Worm (Caenorhabditis elegans) whole organism, L4/young adult: ENCODE data around the gene rabr-4.

ENCODE experiments used
- W03F9.2 ChIP-seq: fragments of 150-350 bp; optimal IDR thresholded peaks from 2 replicates; lab custom pipeline; 2014; ENCODE audit warnings: missing biosample characterization, missing genetic modification characterization
- dao-5 ChIP-seq: sonication (generic microtip); optimal IDR thresholded peaks from 2 replicates; lab custom pipeline; 2016; ENCODE audit warnings: missing genotype, missing genetic modification characterization, moderate library complexity, missing compliant biosample characterization
- him-1 ChIP-seq: sonication (generic microtip); optimal IDR thresholded peaks from 2 replicates; lab custom pipeline; 2016; ENCODE audit warnings: missing genotype, missing genetic modification reagents, missing genetic modification characterization, missing compliant biosample characterization

The rabr-4 gene

DNA sequence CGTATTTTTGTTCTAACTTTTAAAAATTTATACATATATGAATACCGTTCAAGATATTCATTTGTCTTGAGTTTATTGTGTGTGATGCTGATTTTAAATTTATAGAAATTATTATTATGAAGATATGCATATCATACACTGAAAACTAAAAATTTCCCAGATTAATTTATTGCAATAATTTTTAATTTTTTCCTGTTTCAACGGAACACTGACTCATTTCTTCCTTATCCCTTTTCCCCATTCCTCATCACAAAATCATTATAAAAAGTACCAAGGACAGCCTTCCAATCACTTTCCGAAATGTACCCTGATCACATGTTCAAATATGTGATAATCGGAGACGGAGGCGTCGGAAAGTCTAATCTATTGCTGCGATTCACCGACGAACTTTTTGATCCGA lies at the start of gene rabr-4:
TSS of gene rabr-4 (plus strand) at position 301 of the 400 bp plus-strand sequence.
- no peak for TF ChIP-seq W03F9.2 (tag; lab: Kevin White, UChicago)

DNA sequence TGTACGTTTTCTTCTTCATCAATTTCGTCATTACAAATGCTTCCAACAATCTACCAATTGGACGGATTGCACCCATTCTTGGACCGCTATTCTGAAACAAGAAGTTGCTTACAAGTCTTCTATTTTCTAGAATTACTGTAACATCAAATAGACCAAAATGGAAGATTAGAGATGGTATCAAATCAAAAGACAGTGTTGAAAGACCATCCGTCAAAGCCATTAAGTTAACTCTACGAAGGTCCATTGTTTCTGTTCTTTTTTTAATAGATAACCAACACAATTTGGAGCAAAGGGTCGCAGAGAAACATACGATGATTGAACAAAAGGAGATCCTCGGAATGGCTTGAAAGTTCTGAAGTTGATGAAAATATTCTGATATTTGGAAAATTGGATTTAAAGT lies 49.7 kb upstream of the rabr-4 start:
- TF ChIP-seq dao-5 (tag; lab: Kevin White, UChicago) (no peak), him-1 (no peak), W03F9.2 (tag; lab: Kevin White, UChicago) (no peak)

DNA sequence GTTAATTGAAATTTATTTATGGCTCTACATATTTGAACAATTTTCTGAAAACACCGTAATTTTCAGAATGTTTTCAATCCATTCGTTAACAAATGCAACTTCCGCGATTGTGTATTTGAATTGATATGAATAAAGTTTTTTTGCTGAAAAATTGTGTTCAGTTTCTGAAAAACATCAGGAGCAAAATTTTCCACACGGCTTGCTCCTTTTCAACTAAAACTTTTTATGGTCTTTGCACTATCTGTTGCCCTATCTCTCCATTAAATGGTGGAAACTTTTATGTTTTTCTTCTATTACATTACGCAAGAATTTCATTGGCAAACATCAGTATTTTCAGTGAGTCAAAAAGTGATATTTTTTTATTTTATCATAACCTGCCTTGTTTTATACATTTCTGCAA lies 45.9 kb upstream of the rabr-4 start, which contains the start of gene F10A3.4:
TSS of gene F10A3.4 (plus strand) at position 301 of the 400 bp plus-strand sequence.
- TF ChIP-seq W03F9.2 (tag; lab: Kevin White, UChicago) (no peak), him-1 (no peak), dao-5 (tag; lab: Kevin White, UChicago) (no peak)

DNA sequence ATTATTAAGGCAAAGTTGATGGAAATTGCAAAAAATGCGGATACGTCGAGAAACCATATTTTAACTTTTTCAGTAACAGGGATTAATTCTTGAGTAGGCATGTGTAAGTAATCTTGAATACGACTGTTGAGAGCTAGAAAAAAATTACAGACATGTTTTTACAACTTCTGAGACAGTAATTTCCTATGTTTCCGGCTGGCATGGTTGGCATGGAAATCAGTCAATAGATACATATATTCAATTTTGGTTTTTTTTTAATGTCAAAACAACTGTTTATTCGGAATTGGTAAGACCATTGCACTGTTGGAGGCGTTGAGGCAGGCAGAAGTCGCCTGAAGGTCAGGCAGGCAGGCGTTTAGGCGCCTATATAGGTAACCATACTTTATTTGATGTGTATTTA lies 41.4 kb upstream of the rabr-4 start, which contains the start of gene str-254:
TSS of gene str-254 (minus strand) at position 101 of the 400 bp plus-strand sequence.
- TF ChIP-seq W03F9.2 (tag; lab: Kevin White, UChicago) (no peak), him-1 (no peak)

DNA sequence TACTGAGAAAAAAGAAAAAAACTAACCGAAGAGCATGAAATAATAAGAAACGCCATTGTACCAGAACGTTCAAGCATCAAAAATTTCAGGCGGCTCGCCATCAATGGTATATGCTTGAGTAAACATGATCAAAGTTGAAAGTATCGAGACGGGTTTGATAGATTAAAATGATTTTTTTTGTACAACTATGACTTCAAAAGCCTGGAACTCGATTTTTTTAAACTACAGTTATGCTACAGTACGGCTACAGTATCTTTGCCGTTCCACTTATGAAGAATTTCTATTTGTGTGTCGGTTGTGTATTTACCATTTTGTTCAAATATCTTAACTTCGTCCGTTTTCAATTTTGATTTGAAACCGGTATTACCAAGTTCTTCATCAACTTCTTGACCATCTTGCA lies 39.6 kb upstream of the rabr-4 start, which contains the start of gene str-97:
TSS of gene str-97 (minus strand) at position 101 of the 400 bp plus-strand sequence.
- no peak for TF ChIP-seq W03F9.2 (tag; lab: Kevin White, UChicago)
- no peak for TF ChIP-seq dao-5 (tag; lab: Kevin White, UChicago)
- TF ChIP-seq him-1, result no peak

DNA sequence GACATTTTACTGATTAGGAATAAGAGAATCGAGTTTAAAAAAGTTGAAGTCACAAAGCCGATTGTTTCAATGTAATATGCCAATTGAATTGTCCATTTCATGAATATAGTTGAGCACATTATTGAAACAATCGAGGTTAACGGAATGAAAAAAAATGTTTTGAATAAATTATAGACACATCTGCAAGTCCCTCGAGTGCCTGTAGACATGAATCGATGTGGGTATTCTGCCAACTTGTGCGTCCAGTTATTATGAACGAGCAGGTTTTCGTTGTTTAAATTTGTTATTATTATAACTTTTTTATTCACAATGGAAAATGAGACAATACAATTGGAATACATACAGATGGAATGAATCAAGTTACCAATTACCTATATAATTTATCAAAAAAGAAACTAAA lies 36.3 kb upstream of the rabr-4 start, which contains the start of gene str-99:
TSS of gene str-99 (minus strand) at position 101 of the 400 bp plus-strand sequence.
- TF ChIP-seq him-1 (no peak), dao-5 (tag; lab: Kevin White, UChicago) (no peak), W03F9.2 (tag; lab: Kevin White, UChicago) (no peak)

DNA sequence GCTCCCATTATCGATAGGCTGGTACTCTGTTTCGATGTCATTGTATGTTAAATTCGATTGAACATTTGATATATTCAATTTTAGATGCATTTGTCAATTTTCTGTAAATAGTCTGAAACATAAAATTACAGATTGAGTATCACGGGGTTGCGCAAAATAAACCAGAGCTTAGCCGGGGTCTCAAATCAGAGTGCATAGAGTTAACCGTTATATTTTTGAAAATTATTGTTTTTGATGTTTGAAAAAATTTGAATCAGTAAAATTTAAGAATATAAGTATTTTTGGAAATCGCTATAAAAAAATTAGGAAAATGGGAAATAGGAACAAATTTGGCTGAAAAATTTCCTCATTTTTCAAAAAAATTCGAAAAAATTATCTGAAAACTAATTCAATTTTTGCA lies 35.1 kb upstream of the rabr-4 start, which contains the start of gene F10A3.17:
TSS of gene F10A3.17 (minus strand) at position 101 of the 400 bp plus-strand sequence.
- no peak for TF ChIP-seq W03F9.2 (tag; lab: Kevin White, UChicago)
- TF ChIP-seq him-1, result no peak
- TF ChIP-seq dao-5 (tag; lab: Kevin White, UChicago), result no peak

DNA sequence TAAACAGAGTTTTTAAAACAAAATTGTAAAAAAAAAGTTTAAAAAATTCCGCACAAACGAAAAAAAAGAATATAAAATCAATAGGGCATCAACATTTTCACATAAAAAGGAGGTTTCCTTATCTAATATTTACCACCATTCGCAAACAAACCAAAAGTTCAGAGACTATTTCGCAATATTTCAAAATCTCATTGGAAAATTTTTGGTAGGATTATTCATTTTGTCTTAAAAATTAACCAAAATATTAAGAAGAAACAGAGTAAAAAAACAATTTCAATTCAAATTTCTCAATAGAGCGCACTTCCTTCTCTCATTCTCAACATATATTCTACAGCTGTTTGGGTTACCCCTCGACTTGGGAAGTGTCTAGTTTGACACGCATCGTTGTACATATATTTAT lies 34.7 kb upstream of the rabr-4 start:
- TF ChIP-seq him-1 (no peak), W03F9.2 (tag; lab: Kevin White, UChicago) (no peak), dao-5 (tag; lab: Kevin White, UChicago) (no peak)

ce11 chrV:16162124-16162735 lies 32.5 kb upstream of the rabr-4 start, which contains the start of the genes str-109 and F10A3.11:
str-109 (minus strand) TSS chrV:16162224.
F10A3.11 (plus strand) TSS chrV:16162685.
- TF ChIP-seq W03F9.2 (tag; lab: Kevin White, UChicago) (no peak), dao-5 (tag; lab: Kevin White, UChicago) (no peak), him-1 (no peak)

DNA sequence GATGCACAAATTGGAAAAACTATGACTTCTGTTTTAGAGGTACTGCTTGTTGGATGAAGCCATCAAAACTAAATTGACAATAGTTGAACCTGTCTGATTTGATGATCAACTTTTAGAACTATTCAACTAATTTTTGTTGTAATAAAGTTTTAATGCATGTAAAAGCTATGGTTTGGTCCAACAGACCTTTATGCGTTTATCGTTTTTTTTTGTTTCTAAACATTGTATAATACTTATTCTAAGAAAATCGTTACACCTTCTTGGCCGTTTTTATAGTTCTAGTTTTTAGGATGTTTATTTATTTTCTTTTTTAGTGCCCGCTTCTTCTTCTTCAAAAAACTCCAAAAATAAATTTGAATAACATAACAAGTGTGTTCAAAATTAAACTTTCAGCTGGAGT lies 31.0 kb upstream of the rabr-4 start, which contains the start of gene F10A3.12:
TSS of gene F10A3.12 (plus strand) at position 301 of the 400 bp plus-strand sequence.
- TF ChIP-seq W03F9.2 (tag; lab: Kevin White, UChicago) (no peak), dao-5 (tag; lab: Kevin White, UChicago) (no peak), him-1 (no peak)

- TF ChIP-seq him-1 (no peak), W03F9.2 (tag; lab: Kevin White, UChicago) (no peak), dao-5 (tag; lab: Kevin White, UChicago) (no peak)
Measured at ce11 chrV:16165936-16166335, 28.8 kb upstream of the rabr-4 start, which contains the start of gene str-108. str-108 (plus strand) TSS chrV:16166236.

DNA sequence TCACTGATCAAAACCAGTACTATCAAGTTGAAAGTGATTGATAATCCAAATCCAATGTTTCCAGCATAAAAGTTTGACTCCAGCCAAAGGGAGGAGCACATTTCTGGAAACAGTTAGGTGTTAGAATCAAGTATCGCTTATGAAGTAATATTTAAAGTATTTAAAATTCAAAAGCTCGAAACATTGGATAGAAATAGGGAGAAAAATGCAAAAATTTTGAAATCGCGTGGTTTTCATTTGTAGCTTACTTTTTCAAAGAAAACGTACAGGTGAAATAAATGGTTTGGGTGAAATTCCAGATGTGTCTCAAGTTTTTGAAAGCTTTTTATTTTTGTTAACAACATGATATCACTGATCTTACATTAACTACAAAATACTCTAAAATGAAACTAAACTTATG lies 25.7 kb upstream of the rabr-4 start, which contains the start of gene str-111:
TSS of gene str-111 (minus strand) at position 101 of the 400 bp plus-strand sequence.
- no peak for TF ChIP-seq dao-5 (tag; lab: Kevin White, UChicago)
- TF ChIP-seq W03F9.2 (tag; lab: Kevin White, UChicago), result no peak
- no peak for TF ChIP-seq him-1

DNA sequence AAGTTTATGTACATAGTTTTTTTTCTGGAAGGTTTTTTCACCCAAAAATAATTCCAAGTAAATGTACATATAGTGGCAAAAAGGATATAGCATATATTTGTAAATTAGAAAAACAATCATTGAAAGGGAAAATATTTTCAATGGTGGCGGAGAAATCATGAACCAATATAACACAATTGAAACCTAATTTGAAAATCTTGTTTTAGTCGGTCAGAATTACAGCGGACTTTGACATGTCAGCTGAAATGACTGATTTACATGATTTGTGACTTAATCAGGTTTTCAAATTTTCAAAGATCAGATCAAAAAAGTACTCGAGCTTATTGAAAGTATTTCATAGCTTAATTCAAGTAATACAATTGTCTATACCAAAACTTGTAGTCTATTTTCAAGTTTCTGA lies 23.0 kb upstream of the rabr-4 start, which contains the start of gene K05D4.9:
TSS of gene K05D4.9 (minus strand) at position 101 of the 400 bp plus-strand sequence.
- TF ChIP-seq W03F9.2 (tag; lab: Kevin White, UChicago) (no peak), dao-5 (tag; lab: Kevin White, UChicago) (no peak), him-1 (no peak)

DNA sequence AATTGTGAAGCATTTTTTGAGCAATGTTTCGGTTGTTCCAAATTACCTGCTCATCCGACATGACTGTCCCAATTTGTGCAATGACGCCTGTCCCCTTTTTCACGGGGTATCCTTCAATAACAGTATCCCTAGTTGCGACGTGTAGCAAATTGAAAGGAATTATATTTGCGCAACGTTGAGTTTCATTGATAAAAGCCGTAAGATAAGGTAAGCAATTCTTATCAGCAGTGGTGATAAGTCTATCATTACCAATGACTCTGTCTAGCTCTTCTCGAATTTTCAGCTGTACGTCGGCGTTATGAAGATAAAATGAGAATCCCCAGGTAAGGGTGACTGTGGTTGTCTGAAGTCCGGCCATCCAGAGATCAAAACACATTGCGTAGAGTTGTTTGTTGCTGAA lies 20.6 kb upstream of the rabr-4 start:
- TF ChIP-seq dao-5 (tag; lab: Kevin White, UChicago), result no peak
- TF ChIP-seq W03F9.2 (tag; lab: Kevin White, UChicago), result no peak
- TF ChIP-seq him-1, result no peak
